Fruit fly (Drosophila melanogaster): ENCODE measurements around the gene CG31805.

The CG31805 gene

DNA sequence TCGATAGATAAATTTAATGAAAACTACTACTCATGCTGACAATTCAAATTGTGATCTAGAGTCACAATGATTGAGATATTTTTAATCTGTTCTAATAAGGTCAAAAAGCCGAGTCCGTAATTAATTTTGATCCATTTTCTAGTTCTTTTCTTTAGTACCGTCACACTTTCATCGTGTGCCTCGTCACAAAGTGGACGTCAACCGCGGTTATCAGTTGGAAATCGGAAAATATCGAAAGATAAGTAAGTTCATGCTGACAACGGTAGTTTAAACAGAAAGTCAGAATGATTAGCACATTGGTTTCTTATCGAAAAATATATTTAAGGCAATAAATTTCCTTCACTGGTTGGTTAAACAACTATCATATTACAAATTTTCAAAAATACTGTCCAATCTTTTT is 49.8 kb downstream of the CG31805 start:
- TF ChIP-seq Ets96B (tag; optimal IDR thresholded peaks at IDR 0.05) (no peak), CG8119 (GFP tag; IDR thresholded peaks at IDR 0.05) (no peak), CG11902 (GFP tag; optimal IDR thresholded peaks at IDR 0.05) (no peak)

DNA sequence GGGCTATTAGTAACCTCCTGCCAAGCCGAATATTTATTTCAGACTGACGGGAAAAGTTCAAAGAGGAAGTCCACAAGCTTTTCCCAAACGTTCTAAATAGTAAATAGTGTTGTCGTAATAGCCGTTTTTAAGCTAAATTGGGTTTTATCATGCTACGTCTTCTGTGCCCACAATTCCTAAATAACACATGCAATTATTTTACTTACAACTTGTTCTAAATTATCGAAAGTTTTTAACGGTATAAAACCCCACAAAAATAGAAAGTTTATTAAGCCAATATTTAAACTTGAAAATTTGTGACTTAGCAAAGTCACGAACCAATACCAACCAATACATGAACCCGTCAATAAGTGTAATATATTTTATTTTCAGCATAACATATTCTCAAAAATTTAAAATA is 51.6 kb downstream of the CG31805 start, which contains the start of gene CG13284:
TSS of gene CG13284 (minus strand) at position 47 of the 400 bp plus-strand sequence.
- no peak for TF ChIP-seq Sox15 (GFP tag; optimal IDR thresholded peaks at IDR 0.05)
- TF ChIP-seq CG4318 (GFP tag; optimal IDR thresholded peaks at IDR 0.05): no peak
- TF ChIP-seq CG6276 (GFP tag; optimal IDR thresholded peaks at IDR 0.05): no peak
- no peak for TF ChIP-seq CG11762 (GFP tag; optimal IDR thresholded peaks at IDR 0.05; ENCODE audit: insufficient read depth)
- no peak for TF ChIP-seq CG8319 (GFP tag; optimal IDR thresholded peaks at IDR 0.05)
- TF ChIP-seq OdsH (GFP tag; optimal IDR thresholded peaks at IDR 0.05): no peak
- no peak for TF ChIP-seq dsx (GFP tag; optimal IDR thresholded peaks at IDR 0.05; ENCODE audit: poor library complexity, severe bottlenecking)
- no peak for TF ChIP-seq eg (GFP tag; IDR thresholded peaks at IDR 0.05)
- no peak for TF ChIP-seq Eip75B (GFP tag; optimal IDR thresholded peaks at IDR 0.05)
- TF ChIP-seq CG8632 (GFP tag; optimal IDR thresholded peaks at IDR 0.05): no peak
- TF ChIP-seq CG7368 (GFP tag; optimal IDR thresholded peaks at IDR 0.05): no peak
- no peak for TF ChIP-seq CG3919 (GFP tag; optimal IDR thresholded peaks at IDR 0.05)
- no peak for TF ChIP-seq CG10669 (GFP tag; optimal IDR thresholded peaks at IDR 0.05)
- TF ChIP-seq Sox102F (GFP tag; optimal IDR thresholded peaks at IDR 0.05): no peak
- TF ChIP-seq cyc (GFP tag; optimal IDR thresholded peaks at IDR 0.05): no peak
- TF ChIP-seq fd85E (GFP tag; optimal IDR thresholded peaks at IDR 0.05): no peak
- TF ChIP-seq acj6 (GFP tag; optimal IDR thresholded peaks at IDR 0.05): no peak
- no peak for TF ChIP-seq lz (GFP tag; optimal IDR thresholded peaks at IDR 0.05)
- no peak for TF ChIP-seq Lpt (GFP tag; optimal IDR thresholded peaks at IDR 0.05)
- no peak for TF ChIP-seq CG6854 (GFP tag; optimal IDR thresholded peaks at IDR 0.05)
